Fruit fly (Drosophila melanogaster): Measurements from ENCODE around the gene rsh.
A peak's percentile ranks its signal among the peaks of the same experiment; 100 is the strongest.

rsh gene

DNA sequence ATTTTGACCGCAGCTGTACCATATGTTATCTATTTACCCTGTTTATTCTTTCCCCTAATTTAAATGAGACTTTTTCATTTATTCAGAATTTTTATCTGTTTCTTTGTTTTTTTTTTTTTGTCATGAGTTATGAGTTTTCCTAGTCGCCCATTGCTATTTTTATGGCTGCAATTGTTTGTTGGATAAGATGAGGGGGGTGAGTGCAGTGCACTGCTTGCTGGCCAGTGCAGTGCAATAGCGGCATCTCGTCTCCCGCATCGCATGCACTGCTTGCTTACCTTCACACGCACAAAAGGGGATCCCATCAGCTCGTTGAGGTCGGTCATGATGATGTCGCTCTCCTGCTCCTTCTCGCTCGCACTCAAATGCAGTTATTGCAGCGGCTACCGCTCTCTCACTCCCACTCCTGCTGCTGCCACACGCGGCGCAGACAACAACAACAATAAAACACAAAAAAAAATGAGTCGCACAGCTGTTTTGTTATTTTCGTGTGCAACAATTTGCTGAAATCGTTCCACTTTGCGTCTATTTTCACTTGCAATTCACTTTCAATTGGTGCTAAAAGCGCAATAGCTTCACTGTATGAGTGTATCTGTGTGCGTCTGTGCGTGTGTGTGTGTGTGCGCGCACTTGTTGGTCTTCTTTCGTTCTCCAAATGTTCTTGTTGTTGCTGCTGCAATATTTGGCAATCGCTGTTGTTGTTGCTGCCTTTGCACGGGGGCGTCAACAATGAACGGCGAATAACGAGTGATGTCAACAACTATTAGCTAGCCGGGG lies 139.7 kb downstream of the rsh start (continued):
- TF ChIP-seq CG4424 (GFP tag; optimal IDR thresholded peaks at IDR 0.05), result peak; percentile 49
- TF ChIP-seq Neu2 (GFP tag; optimal IDR thresholded peaks at IDR 0.05; ENCODE audit: borderline replicate concordance), result no peak
- peak; percentile 33 for TF ChIP-seq CG17359 (tag; optimal IDR thresholded peaks at IDR 0.05)
- TF ChIP-seq CG30431 (GFP tag; optimal IDR thresholded peaks at IDR 0.05), result no peak
- TF ChIP-seq CG13775 (GFP tag; optimal IDR thresholded peaks at IDR 0.05), result no peak
- no peak for TF ChIP-seq Asciz (GFP tag; optimal IDR thresholded peaks at IDR 0.05)
- TF ChIP-seq stwl (tag; optimal IDR thresholded peaks at IDR 0.05), result peak; percentile 22
- no peak for TF ChIP-seq Rx (GFP tag; IDR thresholded peaks at IDR 0.05)
- peak; percentile 49 for TF ChIP-seq tin (GFP tag; optimal IDR thresholded peaks at IDR 0.05)
- TF ChIP-seq CG9727 (GFP tag; optimal IDR thresholded peaks at IDR 0.05), result peak; percentile 11
- TF ChIP-seq CG11696 (GFP tag; IDR thresholded peaks at IDR 0.05), result peak; percentile 95
- no peak for TF ChIP-seq fu2 (GFP tag; optimal IDR thresholded peaks at IDR 0.05)
- TF ChIP-seq onecut (GFP tag; IDR thresholded peaks at IDR 0.05), result 0 out of 2 replicates have a peak, but pooled peaks have one; percentile 18
- no peak for TF ChIP-seq sr (GFP tag; IDR thresholded peaks at IDR 0.05)
- TF ChIP-seq ftz-f1 (GFP tag; optimal IDR thresholded peaks at IDR 0.05), result no peak
- peak; percentile 55 for TF ChIP-seq CG30403 (GFP tag; optimal IDR thresholded peaks at IDR 0.05)
- TF ChIP-seq MESR4 (GFP tag; optimal IDR thresholded peaks at IDR 0.05), result no peak
- TF ChIP-seq abd-A (tag; optimal IDR thresholded peaks at IDR 0.05), result no peak
- no peak for TF ChIP-seq CG32532 (GFP tag; IDR thresholded peaks at IDR 0.05)
- TF ChIP-seq tgo (GFP tag; IDR thresholded peaks at IDR 0.05), result peak; percentile 34; the same call in 1 of the 3 replicates
- TF ChIP-seq salm (tag; optimal IDR thresholded peaks at IDR 0.05), result no peak
- no peak for TF ChIP-seq CG13624 (GFP tag; optimal IDR thresholded peaks at IDR 0.05)
- no peak for TF ChIP-seq Stat92E (GFP tag; optimal IDR thresholded peaks at IDR 0.05)
- TF ChIP-seq CG7987 (GFP tag; optimal IDR thresholded peaks at IDR 0.05), result no peak
- no peak for TF ChIP-seq CG12299 (tag; optimal IDR thresholded peaks at IDR 0.05)
- TF ChIP-seq jing (GFP tag; optimal IDR thresholded peaks at IDR 0.05), result no peak
- no peak for TF ChIP-seq bowl (GFP tag; IDR thresholded peaks at IDR 0.05)
- TF ChIP-seq CG15601 (tag; optimal IDR thresholded peaks at IDR 0.05), result no peak
- TF ChIP-seq jigr1 (GFP tag; IDR thresholded peaks at IDR 0.05), result no peak
- no peak for TF ChIP-seq BEAF-32 (GFP tag; optimal IDR thresholded peaks at IDR 0.05)
- TF ChIP-seq Sry-β (GFP tag; optimal IDR thresholded peaks at IDR 0.05), result no peak
- TF ChIP-seq shn (GFP tag; optimal IDR thresholded peaks at IDR 0.05), result peak; percentile 41
- TF ChIP-seq Hey (tag; optimal IDR thresholded peaks at IDR 0.05), result no peak
- peak; percentile 27; the same call in 1 of the 2 replicates for TF ChIP-seq HLH3B (GFP tag; IDR thresholded peaks at IDR 0.05)
- TF ChIP-seq ind (GFP tag; optimal IDR thresholded peaks at IDR 0.05), result no peak
- TF ChIP-seq sens (GFP tag), result peak; percentile 95
- no peak for TF ChIP-seq C15 (GFP tag; IDR thresholded peaks at IDR 0.05)
- TF ChIP-seq CG6254 (GFP tag; optimal IDR thresholded peaks at IDR 0.05), result no peak
- no peak for TF ChIP-seq CG1792 (GFP tag; optimal IDR thresholded peaks at IDR 0.05)
- peak; percentile 74; the same call in 2 of the 3 replicates for TF ChIP-seq CG2199 (GFP tag; IDR thresholded peaks at IDR 0.05)
- no peak for TF ChIP-seq CG2875 (GFP tag; optimal IDR thresholded peaks at IDR 0.05)
- peak; percentile 28 for TF ChIP-seq unpg (GFP tag; optimal IDR thresholded peaks at IDR 0.05)
- no peak for TF ChIP-seq CG4820 (GFP tag; optimal IDR thresholded peaks at IDR 0.05)
- peak; percentile 37 for TF ChIP-seq ATbp (GFP tag; optimal IDR thresholded peaks at IDR 0.05)
- peak; percentile 23 for TF ChIP-seq CG11504 (tag; optimal IDR thresholded peaks at IDR 0.05)
- no peak for TF ChIP-seq her (GFP tag; optimal IDR thresholded peaks at IDR 0.05)
- TF ChIP-seq luna (GFP tag; optimal IDR thresholded peaks at IDR 0.05), result no peak
- no peak for TF ChIP-seq Dbx (GFP tag; IDR thresholded peaks at IDR 0.05)
- no peak for TF ChIP-seq br (optimal IDR thresholded peaks at IDR 0.05)
- peak; percentile 16; the same call in 1 of the 2 replicates for TF ChIP-seq sens-2 (GFP tag; IDR thresholded peaks at IDR 0.05)
